Fruit fly (Drosophila melanogaster): ENCODE measurements around the gene wek.
A peak's percentile ranks its signal among the peaks of the same experiment; 100 is the strongest.

wek gene

DNA sequence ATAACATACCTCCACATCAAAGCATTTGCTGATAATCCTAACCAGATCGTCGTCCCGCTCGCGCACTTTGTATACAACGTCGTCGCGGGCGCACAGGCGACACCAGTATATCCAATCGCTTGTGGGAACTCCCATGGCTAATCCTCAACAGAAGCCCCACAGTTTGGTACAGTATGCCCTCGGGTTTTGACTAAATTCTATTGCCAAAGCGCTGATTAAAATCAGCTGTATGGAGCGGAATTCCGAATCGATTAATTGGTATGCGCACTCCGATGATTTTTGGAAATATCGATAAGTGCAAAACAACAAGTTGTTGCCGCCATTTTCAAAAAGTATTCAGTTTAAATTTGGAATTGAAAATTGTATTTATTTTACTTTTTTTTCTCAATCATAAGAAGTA lies at the start of gene wek:
wek (minus strand) TSS at position 253 of the 400 bp plus-strand sequence.
- no peak for TF ChIP-seq Pif1B (GFP tag; optimal IDR thresholded peaks at IDR 0.05)

DNA sequence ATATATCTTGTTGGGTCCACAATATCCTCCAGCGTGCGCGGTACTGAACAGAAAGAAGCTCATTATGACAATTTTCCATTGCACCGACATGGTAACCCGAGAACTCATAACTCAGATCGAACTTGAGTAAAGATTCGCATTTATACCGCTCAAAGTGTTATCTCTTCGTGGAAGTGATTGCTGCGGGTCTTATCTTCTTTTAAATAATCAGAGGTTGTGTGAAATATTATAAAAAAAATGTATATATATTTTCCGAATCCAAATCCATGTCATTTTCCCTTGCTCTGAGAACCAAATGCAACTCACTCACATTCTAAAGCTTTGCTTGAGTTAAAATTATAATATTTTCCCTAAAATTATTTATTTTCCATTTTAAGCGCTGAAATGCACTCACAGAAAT lies 43.9 kb upstream of the wek start, which contains the start of gene CG42876:
CG42876 (minus strand) TSS at position 101 of the 400 bp plus-strand sequence.
- TF ChIP-seq fd96Ca (GFP tag; IDR thresholded peaks at IDR 0.05) (no peak), Ets98B (GFP tag; IDR thresholded peaks at IDR 0.05) (no peak)

DNA sequence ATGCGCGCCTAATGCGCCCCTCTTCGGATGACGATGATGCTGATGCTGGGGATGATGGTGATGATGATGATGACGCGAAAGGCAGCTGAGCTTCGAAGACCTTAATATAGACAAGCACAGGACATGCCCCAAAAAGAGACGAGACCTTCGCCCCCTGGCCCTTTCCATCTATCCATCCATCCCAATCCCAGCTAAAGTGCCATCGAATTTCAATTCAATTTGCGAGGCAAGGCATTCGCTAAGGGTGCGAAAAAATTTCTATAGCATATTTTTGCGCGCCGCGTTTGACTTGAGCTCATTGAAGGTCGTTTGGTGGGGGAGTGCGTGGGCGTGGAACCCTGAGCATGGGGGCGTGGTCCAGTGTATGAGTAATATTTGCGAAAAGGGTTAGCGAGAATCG lies 28.2 kb upstream of the wek start:
- no peak for TF ChIP-seq CG10348 (GFP tag; IDR thresholded peaks at IDR 0.05)

DNA sequence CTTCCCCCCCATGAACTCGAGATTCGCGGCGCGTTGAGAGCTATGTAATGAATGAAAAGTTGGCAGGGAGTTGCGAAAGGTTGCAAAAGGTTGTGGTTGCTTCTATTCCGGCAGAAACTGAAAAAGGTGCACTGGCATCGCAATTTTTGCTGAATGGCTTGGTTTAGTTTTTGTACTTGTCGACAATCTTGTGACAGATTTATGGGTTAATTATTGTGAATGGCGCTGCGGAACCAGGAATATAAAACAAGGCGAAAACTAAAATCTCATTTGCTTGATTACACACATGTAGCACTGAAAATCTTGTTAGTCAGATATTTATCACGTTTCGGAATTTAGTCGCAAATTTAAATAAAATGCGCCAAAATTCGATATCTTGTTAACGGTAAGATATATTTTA lies 15.6 kb upstream of the wek start, which contains the start of gene t-Grip91:
t-Grip91 (plus strand) TSS at position 301 of the 400 bp plus-strand sequence.
- TF ChIP-seq CG14655 (GFP tag; optimal IDR thresholded peaks at IDR 0.05) (no peak), CG8301 (tag; optimal IDR thresholded peaks at IDR 0.05) (no peak), CG15710 (tag; optimal IDR thresholded peaks at IDR 0.05) (no peak), D1 (tag; optimal IDR thresholded peaks at IDR 0.05) (no peak), CG17806 (tag; optimal IDR thresholded peaks at IDR 0.05) (no peak), Ets98B (GFP tag; IDR thresholded peaks at IDR 0.05) (no peak), CG4496 (GFP tag; IDR thresholded peaks at IDR 0.05) (no peak), Pif1A (GFP tag; optimal IDR thresholded peaks at IDR 0.05) (no peak), CG34367 (tag; optimal IDR thresholded peaks at IDR 0.05) (no peak), gl (tag; optimal IDR thresholded peaks at IDR 0.05) (no peak), Pif1B (GFP tag; optimal IDR thresholded peaks at IDR 0.05) (no peak), fd96Ca (GFP tag; IDR thresholded peaks at IDR 0.05) (no peak), CG8159 (tag; optimal IDR thresholded peaks at IDR 0.05) (no peak), rn (GFP tag; IDR thresholded peaks at IDR 0.05) (no peak), CG10348 (GFP tag; IDR thresholded peaks at IDR 0.05) (no peak), CG13204 (GFP tag; optimal IDR thresholded peaks at IDR 0.05) (no peak), CG12605 (GFP tag; IDR thresholded peaks at IDR 0.05) (no peak), EcR (GFP tag; optimal IDR thresholded peaks at IDR 0.05) (no peak), CG32121 (GFP tag; IDR thresholded peaks at IDR 0.05) (no peak), Snoo (tag; optimal IDR thresholded peaks at IDR 0.05) (no peak)

DNA sequence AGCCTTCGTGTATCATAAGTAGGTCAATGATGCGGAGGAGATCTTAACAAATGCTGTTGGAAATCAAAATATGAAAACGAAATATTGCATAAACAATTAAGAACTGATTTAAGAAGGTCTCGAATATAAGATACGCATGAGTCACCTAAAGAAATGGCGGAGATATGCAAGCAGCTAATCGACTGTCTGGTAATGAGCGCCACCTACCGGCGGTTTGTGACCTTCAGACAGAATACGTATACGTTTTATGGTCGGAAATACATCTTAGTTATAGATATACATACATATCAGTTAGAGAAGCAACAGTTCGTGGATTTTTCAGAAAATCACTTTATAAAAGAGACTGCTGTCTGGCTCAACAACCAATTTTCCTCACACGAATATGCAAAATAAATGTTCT lies 14.8 kb upstream of the wek start:
- TF ChIP-seq Pif1A (GFP tag; optimal IDR thresholded peaks at IDR 0.05) = no peak

DNA sequence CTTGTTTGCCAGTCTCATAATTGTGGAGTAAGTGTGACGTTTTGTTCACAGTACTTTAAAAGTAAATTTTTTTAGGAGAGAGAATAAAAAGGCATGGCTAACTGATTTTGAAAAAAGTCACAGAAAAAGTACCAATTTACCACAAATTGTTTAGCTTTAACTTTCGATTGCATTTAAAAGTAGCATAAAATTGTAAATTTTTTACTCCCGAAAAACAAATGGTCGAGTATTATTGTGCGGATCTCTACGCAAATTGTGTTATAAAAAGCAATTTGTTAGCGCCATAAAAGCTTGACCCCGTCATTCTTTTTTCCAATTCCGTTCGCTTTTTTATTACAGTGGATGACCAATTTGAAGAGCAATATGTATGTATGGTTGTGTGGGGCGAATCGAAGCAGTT lies 8.6 kb upstream of the wek start, which contains the start of gene CG43760:
CG43760 (minus strand) TSS at position 101 of the 400 bp plus-strand sequence.
- no peak for TF ChIP-seq Pif1A (GFP tag; optimal IDR thresholded peaks at IDR 0.05)
- TF ChIP-seq CG10348 (GFP tag; IDR thresholded peaks at IDR 0.05) = no peak

DNA sequence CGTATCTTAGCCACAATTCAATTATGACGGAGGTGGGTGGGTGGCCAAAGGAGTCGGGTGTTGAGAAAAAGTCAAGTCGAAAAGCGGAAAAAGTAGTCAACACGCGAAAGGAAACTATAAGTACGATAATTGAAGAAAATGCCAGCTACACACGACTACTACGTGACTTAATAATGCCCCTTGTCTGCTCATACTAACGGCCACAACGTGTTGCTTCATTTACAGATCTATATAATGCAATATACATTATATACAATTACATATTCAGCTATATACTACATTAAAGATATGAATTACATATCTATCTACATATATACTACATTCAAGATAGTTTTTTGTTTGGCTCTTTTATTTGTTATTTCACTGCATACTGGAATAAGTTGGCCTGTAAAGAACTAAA lies 4.9 kb upstream of the wek start, which contains the start of gene CG31826:
CG31826 (minus strand) TSS at position 101 of the 400 bp plus-strand sequence.
- TF ChIP-seq CG34367 (tag; optimal IDR thresholded peaks at IDR 0.05) (no peak), Snoo (tag; optimal IDR thresholded peaks at IDR 0.05) (no peak), EcR (GFP tag; optimal IDR thresholded peaks at IDR 0.05) (no peak), CG15710 (tag; optimal IDR thresholded peaks at IDR 0.05) (no peak), CG13204 (GFP tag; optimal IDR thresholded peaks at IDR 0.05) (no peak)

DNA sequence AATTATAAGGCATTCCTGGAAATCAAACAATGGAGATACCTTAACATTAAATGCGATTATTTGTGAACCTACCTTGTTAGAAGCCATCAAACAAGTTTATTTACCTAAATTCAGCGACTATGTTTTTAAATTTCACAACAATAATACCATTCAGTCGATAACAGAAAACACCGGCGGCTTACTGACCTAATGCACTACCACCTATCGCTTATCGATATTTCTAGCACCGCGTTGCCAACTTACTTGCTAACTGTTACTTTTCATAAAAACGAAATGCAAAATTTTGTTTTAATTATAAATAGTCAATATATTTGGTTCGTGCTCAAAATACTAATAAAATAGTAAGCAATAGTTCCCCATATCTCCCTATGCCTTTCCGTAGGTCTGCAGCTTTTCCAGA lies 2.8 kb upstream of the wek start, which contains the start of gene Ku80:
Ku80 (minus strand) TSS at position 182 of the 400 bp plus-strand sequence.
- TF ChIP-seq CG10348 (GFP tag; IDR thresholded peaks at IDR 0.05) (no peak), D1 (tag; optimal IDR thresholded peaks at IDR 0.05) (peak; percentile 29)

DNA sequence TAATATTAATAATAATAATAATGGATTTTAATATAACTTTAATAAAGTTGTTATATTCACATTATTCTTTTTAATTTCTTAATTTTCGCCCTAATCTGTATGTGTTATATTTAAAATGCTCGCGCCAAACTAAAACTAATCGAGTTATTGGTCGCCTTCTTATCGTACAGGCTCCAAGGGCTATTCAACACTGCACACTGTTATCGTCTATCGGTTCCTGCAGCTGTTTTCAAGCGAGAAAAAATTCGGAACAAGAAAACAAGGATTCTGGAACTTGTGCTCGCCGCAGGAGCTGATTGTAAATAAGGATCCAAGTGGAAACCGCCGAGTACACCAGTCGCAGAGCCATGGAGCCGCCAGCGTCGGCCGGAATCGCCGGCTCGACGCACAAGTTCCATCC lies 4.1 kb downstream of the wek start, which contains the start of gene CG3793:
CG3793 (plus strand) TSS at position 192 of the 400 bp plus-strand sequence.
- TF ChIP-seq rn (GFP tag; IDR thresholded peaks at IDR 0.05) = no peak
- no peak for TF ChIP-seq CG8301 (tag; optimal IDR thresholded peaks at IDR 0.05)
- no peak for TF ChIP-seq fd96Ca (GFP tag; IDR thresholded peaks at IDR 0.05)
- TF ChIP-seq CG17806 (tag; optimal IDR thresholded peaks at IDR 0.05) = no peak
- TF ChIP-seq CG14655 (GFP tag; optimal IDR thresholded peaks at IDR 0.05) = no peak
- TF ChIP-seq EcR (GFP tag; optimal IDR thresholded peaks at IDR 0.05) = no peak
- TF ChIP-seq CG13204 (GFP tag; optimal IDR thresholded peaks at IDR 0.05) = no peak
- TF ChIP-seq CG9948 (tag; optimal IDR thresholded peaks at IDR 0.05) = no peak
- TF ChIP-seq CG8159 (tag; optimal IDR thresholded peaks at IDR 0.05) = no peak

All from whole organism, pupa.